In the genomic region with DNA sequence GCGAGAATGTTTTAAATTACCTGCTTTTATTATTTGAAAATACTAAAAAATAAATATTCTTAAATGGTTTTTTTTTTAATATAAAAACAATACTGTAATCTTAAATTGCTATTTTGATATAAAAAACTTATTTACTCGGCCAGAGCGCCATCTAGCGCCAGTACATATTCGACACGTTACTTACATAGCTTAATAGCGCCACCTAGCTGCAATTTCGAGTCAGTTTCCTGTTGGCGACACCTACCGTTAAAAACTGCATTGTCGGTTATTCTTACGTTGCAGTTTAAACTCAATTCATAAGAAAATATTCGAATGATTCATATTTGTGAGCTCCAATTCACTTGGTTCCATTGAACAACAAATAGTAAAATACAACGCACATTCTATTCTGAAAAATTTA, we compare ENCODE assay signal across 1 fruit fly cellular context.
TF ChIP-seq lines count a peak whose summit lies in the region.

No protein-coding gene starts in this region.

TF ChIP-seq in whole organism, embryonic, 481 proteins besides CTCF, POLR2A, EP300 and RAD21 (continued from another document):
- TF ChIP-seq HmgD (GFP tag; optimal IDR thresholded peaks at IDR 0.05; lab: Kevin White, UChicago): peak; percentile 30
- no peak for TF ChIP-seq CG30020 (tag; optimal IDR thresholded peaks at IDR 0.05; lab: Kevin White, UChicago)
- no peak for TF ChIP-seq CG10274 (GFP tag; optimal IDR thresholded peaks at IDR 0.05; lab: Kevin White, UChicago)
- peak; percentile 66 for TF ChIP-seq bab2 (GFP tag; optimal IDR thresholded peaks at IDR 0.05; lab: Kevin White, UChicago)
- TF ChIP-seq CG3065 (GFP tag; optimal IDR thresholded peaks at IDR 0.05; lab: Kevin White, UChicago): peak; percentile 40
- TF ChIP-seq CG12659 (GFP tag; optimal IDR thresholded peaks at IDR 0.05; lab: Kevin White, UChicago): peak; percentile 55
- no peak for TF ChIP-seq unc-4 (GFP tag; IDR thresholded peaks at IDR 0.05; lab: Robert Waterston, UW; ENCODE audit: partially characterized antibody)
- TF ChIP-seq CG17361 (GFP tag; IDR thresholded peaks at IDR 0.05; lab: Robert Waterston, UW): peak; percentile 68
- TF ChIP-seq E2f1 (GFP tag; IDR thresholded peaks at IDR 0.05; lab: Robert Waterston, UW): peak; percentile 64
- peak; percentile 38; the same call in 1 of the 3 replicates for TF ChIP-seq knrl (GFP tag; IDR thresholded peaks at IDR 0.05; lab: Robert Waterston, UW; ENCODE audit: partially characterized antibody)
- TF ChIP-seq CG12942 (GFP tag; optimal IDR thresholded peaks at IDR 0.05; lab: Kevin White, UChicago): peak; percentile 45
- peak; percentile 47 for TF ChIP-seq CG12299 (tag; optimal IDR thresholded peaks at IDR 0.05; lab: Kevin White, UChicago)
- TF ChIP-seq twi (tag; optimal IDR thresholded peaks at IDR 0.05; lab: Kevin White, UChicago): peak; percentile 28
- no peak for TF ChIP-seq CG10321 (GFP tag; IDR thresholded peaks at IDR 0.05; lab: Robert Waterston, UW)
- TF ChIP-seq ERR (GFP tag; optimal IDR thresholded peaks at IDR 0.05; lab: Kevin White, UChicago): no peak
- TF ChIP-seq CG1602 (GFP tag; optimal IDR thresholded peaks at IDR 0.05; lab: Kevin White, UChicago): peak; percentile 61
- TF ChIP-seq CG31441 (GFP tag; IDR thresholded peaks at IDR 0.05; lab: Robert Waterston, UW): peak; percentile 44; the same call in 1 of the 2 replicates
- peak; percentile 64 for TF ChIP-seq CG10267 (tag; optimal IDR thresholded peaks at IDR 0.05; lab: Kevin White, UChicago)
- no peak for TF ChIP-seq Trl (optimal IDR thresholded peaks at IDR 0.05; lab: Kevin White, UChicago)
- peak; percentile 78 for TF ChIP-seq Trl (GFP tag; optimal IDR thresholded peaks at IDR 0.05; lab: Kevin White, UChicago)
- no peak for TF ChIP-seq toy (GFP tag; IDR thresholded peaks at IDR 0.05; lab: Robert Waterston, UW)
- 0 out of 3 replicates have a peak, but pooled peaks have one; percentile 8 for TF ChIP-seq sr (GFP tag; IDR thresholded peaks at IDR 0.05; lab: Robert Waterston, UW)
- TF ChIP-seq CG10979 (tag; optimal IDR thresholded peaks at IDR 0.05; lab: Kevin White, UChicago): peak; percentile 33
- TF ChIP-seq CG4854 (GFP tag; optimal IDR thresholded peaks at IDR 0.05; lab: Kevin White, UChicago): peak; percentile 37
- no peak for TF ChIP-seq bigmax (GFP tag; optimal IDR thresholded peaks at IDR 0.05; lab: Kevin White, UChicago)
- peak; percentile 43 for TF ChIP-seq gro (GFP tag; optimal IDR thresholded peaks at IDR 0.05; lab: Kevin White, UChicago)
- no peak for TF ChIP-seq HLH4C (GFP tag; IDR thresholded peaks at IDR 0.05; lab: Robert Waterston, UW; ENCODE audit: partially characterized antibody)
- TF ChIP-seq D19B (GFP tag; optimal IDR thresholded peaks at IDR 0.05; lab: Kevin White, UChicago): no peak
- peak; percentile 54 for TF ChIP-seq zen (tag; optimal IDR thresholded peaks at IDR 0.05; lab: Kevin White, UChicago)
